Worm (Caenorhabditis elegans) whole organism, L4/young adult: ENCODE data around the gene F45E1.1.

Experiments used
- W03F9.2 ChIP-seq: fragments of 150-350 bp; optimal IDR thresholded peaks from 2 replicates; lab custom pipeline; 2014; ENCODE audit warnings: missing biosample characterization, missing genetic modification characterization
- dao-5 ChIP-seq: sonication (generic microtip); optimal IDR thresholded peaks from 2 replicates; lab custom pipeline; 2016; ENCODE audit warnings: missing genotype, missing genetic modification characterization, moderate library complexity, missing compliant biosample characterization
- him-1 ChIP-seq: sonication (generic microtip); optimal IDR thresholded peaks from 2 replicates; lab custom pipeline; 2016; ENCODE audit warnings: missing genotype, missing genetic modification reagents, missing genetic modification characterization, missing compliant biosample characterization

ce11 chrX:8053008-8053441 lies 49.5 kb downstream of the F45E1.1 start:
- TF ChIP-seq W03F9.2 (tag; lab: Kevin White, UChicago) (no peak), him-1 (tag; lab: Kevin White, UChicago) (no peak), dao-5 (tag; lab: Kevin White, UChicago) (no peak)
